Fruit fly (Drosophila melanogaster) whole organism, embryonic: ENCODE measurements around the gene bib.
A peak's percentile ranks its signal among the peaks of the same experiment; 100 is the strongest.

ENCODE experiments used
- Ada2b ChIP-seq: fragments of 200-800 bp; sonication (Bioruptor generic); IDR thresholded peaks from 2 replicates; pipeline ENCODE4 v1.3.6; 2022; ENCODE audit warnings: missing biosample characterization, missing genetic modification characterization
- Atf-2 ChIP-seq: fragments of 200-800 bp; sonication (Bioruptor generic); optimal IDR thresholded peaks from 2 replicates; lab custom pipeline; 2016; ENCODE audit warnings: missing biosample characterization, missing genetic modification characterization
- BEAF-32 ChIP-seq: fragments of 200-800 bp; sonication (Bioruptor generic); optimal IDR thresholded peaks from 3 replicates; lab custom pipeline; 2017; ENCODE audit warnings: missing biosample characterization, missing genetic modification characterization, mild to moderate bottlenecking, moderate library complexity, missing genetic modification reagents
- Bteb2 ChIP-seq: fragments of 200-800 bp; sonication (Bioruptor generic); optimal IDR thresholded peaks from 2 replicates; lab custom pipeline; 2016; ENCODE audit warnings: missing biosample characterization, missing genetic modification characterization
- C15 ChIP-seq: fragments of 200-800 bp; sonication (Bioruptor generic); IDR thresholded peaks from 3 replicates; pipeline ENCODE4 v1.3.6; 2022; ENCODE audit warnings: missing biosample characterization, missing genetic modification characterization
- CG10321 ChIP-seq: fragments of 200-800 bp; sonication (Bioruptor generic); IDR thresholded peaks from 2 replicates; pipeline ENCODE4 v1.3.6; 2022; ENCODE audit warnings: missing biosample characterization, missing genetic modification characterization
- CG10654 ChIP-seq: fragments of 200-800 bp; sonication (Bioruptor generic); optimal IDR thresholded peaks from 2 replicates; lab custom pipeline; 2016; ENCODE audit warnings: missing biosample characterization, missing genetic modification characterization
- CG11093 ChIP-seq: fragments of 200-800 bp; sonication (Bioruptor generic); IDR thresholded peaks from 3 replicates; pipeline ENCODE4 v1.3.6; 2022; ENCODE audit warnings: missing biosample characterization, missing genetic modification characterization
- CG11504 ChIP-seq: fragments of 200-800 bp; sonication (Bioruptor generic); optimal IDR thresholded peaks from 3 replicates; lab custom pipeline; 2019; ENCODE audit warnings: missing biosample characterization, mild to moderate bottlenecking, missing genetic modification characterization, moderate library complexity
- CG12391 ChIP-seq: fragments of 200-800 bp; sonication (Bioruptor generic); optimal IDR thresholded peaks from 3 replicates; lab custom pipeline; 2018; ENCODE audit warnings: missing biosample characterization, mild to moderate bottlenecking, missing genetic modification characterization, moderate library complexity
- CG12769 ChIP-seq: fragments of 200-800 bp; sonication (Bioruptor generic); optimal IDR thresholded peaks from 2 replicates; lab custom pipeline; 2019; ENCODE audit warnings: missing biosample characterization, mild to moderate bottlenecking, missing genetic modification characterization, moderate library complexity
- CG12942 ChIP-seq: fragments of 200-800 bp; sonication (Bioruptor generic); optimal IDR thresholded peaks from 3 replicates; lab custom pipeline; 2016; ENCODE audit warnings: missing biosample characterization, missing genetic modification characterization
- CG13624 ChIP-seq: fragments of 200-800 bp; sonication (Bioruptor generic); optimal IDR thresholded peaks from 2 replicates; lab custom pipeline; 2016; ENCODE audit warnings: missing biosample characterization, missing genetic modification characterization
- CG14860 ChIP-seq: fragments of 200-800 bp; sonication (Bioruptor generic); IDR thresholded peaks from 3 replicates; pipeline ENCODE4 v1.3.6; 2022; ENCODE audit warnings: missing biosample characterization, missing genetic modification characterization; ENCODE audit not compliant: partially characterized antibody
- CG15696 ChIP-seq: fragments of 200-800 bp; sonication (Bioruptor generic); optimal IDR thresholded peaks from 2 replicates; lab custom pipeline; 2019; ENCODE audit warnings: missing biosample characterization, mild to moderate bottlenecking, missing genetic modification characterization, moderate library complexity
- CG17186 ChIP-seq: fragments of 200-800 bp; sonication (Bioruptor generic); optimal IDR thresholded peaks from 3 replicates; lab custom pipeline; 2017; ENCODE audit warnings: missing biosample characterization, missing genetic modification reagents, missing genetic modification characterization
- CG1832 ChIP-seq: fragments of 200-800 bp; sonication (Bioruptor generic); optimal IDR thresholded peaks from 2 replicates; lab custom pipeline; 2017; ENCODE audit warnings: missing biosample characterization, mild to moderate bottlenecking, missing genetic modification characterization, inconsistent platforms
- CG2712 ChIP-seq: fragments of 200-800 bp; optimal IDR thresholded peaks from 3 replicates; lab custom pipeline; 2019; ENCODE audit warnings: missing biosample characterization, mild to moderate bottlenecking, missing genetic modification characterization, moderate library complexity
- CG33557 ChIP-seq: fragments of 200-800 bp; sonication (Bioruptor generic); optimal IDR thresholded peaks from 2 replicates; lab custom pipeline; 2019; ENCODE audit warnings: missing biosample characterization, mild to moderate bottlenecking, missing genetic modification characterization, moderate library complexity
- CG3726 ChIP-seq: fragments of 200-800 bp; sonication (Bioruptor generic); IDR thresholded peaks from 3 replicates; pipeline ENCODE4, ENCODE4 v1.3.6; 2022; ENCODE audit warnings: missing biosample characterization, missing genetic modification characterization
- CG5245 ChIP-seq: fragments of 200-800 bp; sonication (Bioruptor generic); optimal IDR thresholded peaks from 3 replicates; lab custom pipeline; 2016; ENCODE audit warnings: missing biosample characterization, missing genetic modification characterization
- CG6254 ChIP-seq: fragments of 200-800 bp; sonication (Bioruptor generic); optimal IDR thresholded peaks from 3 replicates; lab custom pipeline; 2017; ENCODE audit warnings: mild to moderate bottlenecking, missing biosample characterization, missing genetic modification reagents, missing genetic modification characterization
- CG7271 ChIP-seq: fragments of 200-800 bp; sonication (Bioruptor generic); optimal IDR thresholded peaks from 2 replicates; lab custom pipeline; 2018; ENCODE audit warnings: missing biosample characterization, mild to moderate bottlenecking, missing genetic modification characterization, moderate library complexity
- CG8089 ChIP-seq: fragments of 200-800 bp; sonication (Bioruptor generic); optimal IDR thresholded peaks from 3 replicates; lab custom pipeline; 2016; ENCODE audit warnings: missing biosample characterization, missing genetic modification characterization
- CG8924 ChIP-seq: fragments of 200-800 bp; optimal IDR thresholded peaks from 3 replicates; lab custom pipeline; 2019; ENCODE audit warnings: missing biosample characterization, mild to moderate bottlenecking, missing genetic modification characterization, moderate library complexity
- CG9437 ChIP-seq: fragments of 200-800 bp; sonication (Bioruptor generic); optimal IDR thresholded peaks from 2 replicates; lab custom pipeline; 2018; ENCODE audit warnings: missing biosample characterization, mild to moderate bottlenecking, missing genetic modification characterization
- Chrac-16 ChIP-seq: fragments of 200-800 bp; sonication (Bioruptor generic); optimal IDR thresholded peaks from 3 replicates; lab custom pipeline; 2016; ENCODE audit warnings: missing biosample characterization, missing genetic modification characterization
- CoRest ChIP-seq: fragments of 200-800 bp; sonication (Bioruptor generic); optimal IDR thresholded peaks from 3 replicates; lab custom pipeline; 2018; ENCODE audit warnings: missing biosample characterization, mild to moderate bottlenecking, missing genetic modification characterization, moderate library complexity
- Dbx ChIP-seq: fragments of 200-800 bp; sonication (Bioruptor generic); IDR thresholded peaks from 3 replicates; pipeline ENCODE4 v1.3.6; 2022; ENCODE audit warnings: missing biosample characterization, missing genetic modification characterization
- Doc2 ChIP-seq: fragments of 200-800 bp; sonication (Bioruptor generic); IDR thresholded peaks from 2 replicates; pipeline ENCODE4 v1.3.6; 2022; ENCODE audit warnings: missing biosample characterization, missing genetic modification characterization
- Doc3 ChIP-seq: fragments of 200-800 bp; sonication (Bioruptor generic); IDR thresholded peaks from 3 replicates; pipeline ENCODE4 v1.3.6; 2022; ENCODE audit warnings: missing biosample characterization, missing genetic modification characterization; ENCODE audit not compliant: partially characterized antibody
- Hr78 ChIP-seq, 2 experiments: fragments of 200-800 bp in 1 of 2; fragments of >200 bp in 1 of 2; sonication (Bioruptor generic) in 1 of 2; optimal IDR thresholded peaks; 2 replicates each; lab custom pipeline; 2017 to 2019; ENCODE audit warnings: missing biosample characterization in 2 of 2, missing genetic modification characterization in 2 of 2, mild to moderate bottlenecking in 1 of 2, moderate library complexity in 1 of 2
- Med ChIP-seq: fragments of 200-800 bp; sonication (Bioruptor generic); peaks from one replicate; lab custom pipeline; 2016; ENCODE audit warnings: missing biosample characterization, missing genetic modification characterization, mild to moderate bottlenecking, inconsistent platforms, moderate library complexity
- Tbp ChIP-seq: fragments of >200 bp; optimal IDR thresholded peaks from 2 replicates; lab custom pipeline; 2018; ENCODE audit warnings: missing biosample characterization, missing genetic modification characterization
- Xbp1 ChIP-seq: fragments of 200-800 bp; sonication (Bioruptor generic); optimal IDR thresholded peaks from 3 replicates; lab custom pipeline; 2016; ENCODE audit warnings: missing biosample characterization, mild to moderate bottlenecking, missing genetic modification characterization
- ato ChIP-seq: fragments of 200-800 bp; sonication (Bioruptor generic); IDR thresholded peaks from 2 replicates; pipeline ENCODE4 v1.3.6; 2022; ENCODE audit warnings: missing biosample characterization, missing genetic modification characterization; ENCODE audit not compliant: partially characterized antibody
- crc ChIP-seq: fragments of 200-800 bp; sonication (Bioruptor generic); optimal IDR thresholded peaks from 2 replicates; lab custom pipeline; 2016; ENCODE audit warnings: missing biosample characterization, missing genetic modification characterization
- danr ChIP-seq: fragments of 200-800 bp; sonication (Bioruptor generic); IDR thresholded peaks from 2 replicates; pipeline ENCODE4 v1.3.6; 2022; ENCODE audit warnings: missing biosample characterization, missing genetic modification characterization
- disco-r ChIP-seq: fragments of 200-800 bp; sonication (Bioruptor generic); optimal IDR thresholded peaks from 2 replicates; lab custom pipeline; 2016; ENCODE audit warnings: missing biosample characterization, missing genetic modification characterization
- emc ChIP-seq: fragments of 200-800 bp; sonication (Bioruptor generic); optimal IDR thresholded peaks from 2 replicates; lab custom pipeline; 2016; ENCODE audit warnings: missing biosample characterization, missing genetic modification characterization
- ems ChIP-seq: fragments of 200-800 bp; sonication (Bioruptor generic); optimal IDR thresholded peaks from 3 replicates; lab custom pipeline; 2016; ENCODE audit warnings: missing biosample characterization, missing genetic modification characterization
- fd64A ChIP-seq: fragments of 200-800 bp; sonication (Bioruptor generic); optimal IDR thresholded peaks from 3 replicates; lab custom pipeline; 2018; ENCODE audit warnings: missing biosample characterization, mild to moderate bottlenecking, missing genetic modification characterization
- grn ChIP-seq: fragments of 200-800 bp; sonication (Bioruptor generic); optimal IDR thresholded peaks from 3 replicates; lab custom pipeline; 2017; ENCODE audit warnings: missing biosample characterization, missing genetic modification characterization
- lbe ChIP-seq: fragments of 200-800 bp; sonication (Bioruptor generic); optimal IDR thresholded peaks from 2 replicates; lab custom pipeline; 2016; ENCODE audit warnings: missing biosample characterization, mild to moderate bottlenecking, missing genetic modification characterization
- pb ChIP-seq: fragments of 200-800 bp; sonication (Bioruptor generic); optimal IDR thresholded peaks from 3 replicates; lab custom pipeline; 2016; ENCODE audit warnings: missing biosample characterization, missing genetic modification characterization
- rib ChIP-seq: fragments of 200-800 bp; sonication (Bioruptor generic); IDR thresholded peaks from 2 replicates; pipeline ENCODE4 v1.3.6; 2022; ENCODE audit warnings: missing biosample characterization, missing genetic modification characterization
- schlank ChIP-seq: fragments of 200-800 bp; sonication (Bioruptor generic); optimal IDR thresholded peaks from 2 replicates; lab custom pipeline; 2018; ENCODE audit warnings: missing biosample characterization, mild to moderate bottlenecking, missing genetic modification characterization
- so ChIP-seq: fragments of 200-800 bp; sonication (Bioruptor generic); IDR thresholded peaks from 3 replicates; pipeline ENCODE4 v1.3.6; 2022; ENCODE audit warnings: missing biosample characterization, missing genetic modification characterization
- stc ChIP-seq: fragments of 200-800 bp; sonication (Bioruptor generic); IDR thresholded peaks from 2 replicates; pipeline ENCODE4 v1.3.6; 2022; ENCODE audit warnings: missing biosample characterization, missing genetic modification characterization
- unpg ChIP-seq: fragments of 200-800 bp; sonication (Bioruptor generic); optimal IDR thresholded peaks from 3 replicates; lab custom pipeline; 2018; ENCODE audit warnings: missing biosample characterization, mild to moderate bottlenecking, missing genetic modification characterization, moderate library complexity

The bib gene

dm6 chr2L:10003593-10003992 is 19.1 kb downstream of the bib start, which contains the start of gene Ndf (continued):
- TF ChIP-seq CG11093: 0 out of 3 replicates have a peak, but pooled peaks have one; percentile 32
- peak; percentile 76 for TF ChIP-seq CG17186 (GFP tag; lab: Kevin White, UChicago)
- TF ChIP-seq CG8924: peak; percentile 64
- no peak for TF ChIP-seq CG12769 (tag; lab: Kevin White, UChicago)
- TF ChIP-seq BEAF-32: peak; percentile 82
- 0 out of 3 replicates have a peak, but pooled peaks have one; percentile 40 for TF ChIP-seq CG3726 (GFP tag; lab: Robert Waterston, UW)
- TF ChIP-seq unpg (GFP tag; lab: Kevin White, UChicago): peak; percentile 39
- TF ChIP-seq C15 (GFP tag; lab: Robert Waterston, UW): no peak
- no peak for TF ChIP-seq Tbp (GFP tag; lab: Kevin White, UChicago)
- peak; percentile 31 for TF ChIP-seq CG8089
- TF ChIP-seq Dbx (GFP tag; lab: Robert Waterston, UW): peak; percentile 80
- no peak for TF ChIP-seq rib
- TF ChIP-seq CG2712: peak; percentile 75
- TF ChIP-seq Hr78 (GFP tag; optimal IDR thresholded peaks at IDR 0.05; lab: Kevin White, UChicago): no peak
- TF ChIP-seq CoRest (tag; lab: Kevin White, UChicago): peak; percentile 54
- TF ChIP-seq CG5245: peak; percentile 23
- peak; percentile 57; the same call in 2 of the 3 replicates for TF ChIP-seq Doc3
- TF ChIP-seq Chrac-16 (GFP tag; lab: Kevin White, UChicago): peak; percentile 61
- peak; percentile 30 for TF ChIP-seq CG10654 (GFP tag; lab: Kevin White, UChicago)
- TF ChIP-seq CG13624: peak; percentile 59
- no peak for TF ChIP-seq CG10321 (GFP tag; lab: Robert Waterston, UW)
- peak; percentile 8 for TF ChIP-seq CG7271 (tag; lab: Kevin White, UChicago)
- TF ChIP-seq emc (GFP tag; lab: Kevin White, UChicago): no peak
- TF ChIP-seq ems: peak; percentile 31
- TF ChIP-seq CG9437 (GFP tag; lab: Kevin White, UChicago): peak; percentile 92
- no peak for TF ChIP-seq CG11504 (tag; lab: Kevin White, UChicago)
- TF ChIP-seq CG14860 (GFP tag; lab: Robert Waterston, UW): peak; percentile 39; the same call in 1 of the 3 replicates
- no peak for TF ChIP-seq danr (GFP tag; lab: Robert Waterston, UW)
- TF ChIP-seq disco-r (GFP tag; lab: Kevin White, UChicago): no peak
- TF ChIP-seq ato (GFP tag; lab: Robert Waterston, UW): peak; percentile 65
- peak; percentile 22; the same call in 1 of the 3 replicates for TF ChIP-seq so
- TF ChIP-seq schlank (tag; lab: Kevin White, UChicago): peak; percentile 18
- peak; percentile 42; the same call in 1 of the 2 replicates for TF ChIP-seq Ada2b (GFP tag; lab: Robert Waterston, UW)
- TF ChIP-seq stc (GFP tag; lab: Robert Waterston, UW): peak; percentile 39; the same call in 1 of the 2 replicates
- TF ChIP-seq CG12942 (GFP tag; lab: Kevin White, UChicago): peak; percentile 50
- peak; percentile 78 for TF ChIP-seq Xbp1 (GFP tag; lab: Kevin White, UChicago)
- peak; percentile 13 for TF ChIP-seq pb (GFP tag; lab: Kevin White, UChicago)
- no peak for TF ChIP-seq CG1832 (GFP tag; lab: Kevin White, UChicago)
- no peak for TF ChIP-seq Atf-2 (GFP tag; lab: Kevin White, UChicago)
- TF ChIP-seq CG15696 (tag; lab: Kevin White, UChicago): peak; percentile 50
- no peak for TF ChIP-seq Doc2 (GFP tag; lab: Robert Waterston, UW)
- TF ChIP-seq lbe (GFP tag; lab: Kevin White, UChicago): peak; percentile 15
- no peak for TF ChIP-seq grn (GFP tag; lab: Kevin White, UChicago)
- TF ChIP-seq Bteb2 (GFP tag; lab: Kevin White, UChicago): peak; percentile 29
- TF ChIP-seq CG6254 (GFP tag; lab: Kevin White, UChicago): peak; percentile 7
- TF ChIP-seq CG12391 (tag; lab: Kevin White, UChicago): peak; percentile 80
- no peak for TF ChIP-seq crc
- no peak for TF ChIP-seq fd64A (GFP tag; lab: Kevin White, UChicago)
- peak; percentile 98 for TF ChIP-seq Med (GFP tag; lab: Kevin White, UChicago)
- peak; percentile 35 for TF ChIP-seq CG33557 (GFP tag; lab: Kevin White, UChicago)
